Fruit fly (Drosophila melanogaster): ENCODE data around the gene RhoGEF3.

Gene RhoGEF3

DNA sequence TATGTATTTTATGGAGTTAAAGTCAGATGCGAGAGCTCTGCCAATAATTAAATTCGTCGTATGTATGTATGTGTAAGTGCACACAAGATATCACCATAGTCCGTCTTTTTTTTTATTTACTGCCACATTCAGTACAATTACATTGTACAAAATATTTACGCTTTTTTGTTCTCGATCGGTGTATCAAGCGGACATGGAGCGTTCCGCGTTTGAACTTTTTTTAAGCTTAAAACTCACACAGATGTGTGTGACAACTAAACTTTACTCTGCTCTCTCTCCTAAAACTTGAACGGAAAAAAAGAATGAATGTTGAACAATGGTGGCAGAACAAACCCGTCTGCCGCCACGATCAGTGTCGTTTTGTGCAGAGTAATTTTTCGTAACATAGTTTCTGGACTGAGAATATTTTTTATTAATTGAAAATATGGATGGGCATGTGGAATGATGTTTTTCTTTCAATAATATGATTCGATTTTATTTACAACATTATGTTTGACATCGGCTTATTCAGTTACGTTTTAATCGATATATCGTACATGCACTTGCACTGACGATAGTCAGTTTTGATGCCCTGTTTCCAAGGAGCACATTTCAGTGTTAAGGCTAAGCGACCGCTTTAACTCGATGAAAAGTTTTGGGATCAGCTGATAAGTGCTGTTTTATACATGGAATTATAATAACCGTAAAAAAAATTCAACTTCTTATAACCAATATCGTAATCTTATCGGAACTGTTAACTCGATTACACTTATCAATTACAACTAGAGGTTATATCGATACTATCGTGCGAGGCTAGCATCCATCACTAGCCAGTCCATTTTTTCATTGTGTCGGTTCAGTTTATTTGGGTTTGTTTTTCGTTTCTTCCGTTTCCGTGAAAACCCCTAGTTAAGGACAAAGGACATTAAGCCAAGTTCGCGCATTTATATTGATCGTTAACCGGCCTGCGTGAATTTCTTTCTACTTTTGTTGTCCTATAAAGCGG is 69.7 kb downstream of the RhoGEF3 start, which contains the start of gene mth (continued):
- TF ChIP-seq nerfin-1 (tag; optimal IDR thresholded peaks at IDR 0.05) (peak; percentile 13), NfI (GFP tag; optimal IDR thresholded peaks at IDR 0.05) (peak; percentile 48), pnt (GFP tag; optimal IDR thresholded peaks at IDR 0.05) (peak; percentile 28), CG32532 (GFP tag; IDR thresholded peaks at IDR 0.05) (peak; percentile 63), CG2116 (GFP tag; optimal IDR thresholded peaks at IDR 0.05) (peak; percentile 94), pros (GFP tag; optimal IDR thresholded peaks at IDR 0.05) (no peak), gcm2 (GFP tag; optimal IDR thresholded peaks at IDR 0.05) (no peak), ERR (GFP tag; optimal IDR thresholded peaks at IDR 0.05) (peak; percentile 26), Fer3 (tag; optimal IDR thresholded peaks at IDR 0.05) (no peak), Rx (GFP tag; IDR thresholded peaks at IDR 0.05) (no peak), CG31365 (tag; optimal IDR thresholded peaks at IDR 0.05) (no peak), dati (GFP tag; IDR thresholded peaks at IDR 0.05) (no peak), CG1024 (GFP tag; IDR thresholded peaks at IDR 0.05) (no peak), cwo (GFP tag; optimal IDR thresholded peaks at IDR 0.05) (no peak), Eip74EF (GFP tag; optimal IDR thresholded peaks at IDR 0.05) (no peak), CG8478 (optimal IDR thresholded peaks at IDR 0.05) (no peak), CG1603 (tag; optimal IDR thresholded peaks at IDR 0.05) (peak; percentile 75), CG17328 (GFP tag; IDR thresholded peaks at IDR 0.05) (no peak), dm (GFP tag; optimal IDR thresholded peaks at IDR 0.05) (peak; percentile 60), amos (GFP tag; IDR thresholded peaks at IDR 0.05; ENCODE audit: partially characterized antibody) (peak; percentile 96), Sox102F (GFP tag; optimal IDR thresholded peaks at IDR 0.05) (peak; percentile 31), twi (tag; optimal IDR thresholded peaks at IDR 0.05) (peak; percentile 33), CG7928 (GFP tag; optimal IDR thresholded peaks at IDR 0.05) (peak; percentile 36), CG10959 (GFP tag; IDR thresholded peaks at IDR 0.05) (no peak), HmgZ (tag; optimal IDR thresholded peaks at IDR 0.05) (peak; percentile 30), bab2 (GFP tag; optimal IDR thresholded peaks at IDR 0.05) (peak; percentile 5), rib (GFP tag; IDR thresholded peaks at IDR 0.05) (no peak), CG4707 (GFP tag; optimal IDR thresholded peaks at IDR 0.05) (no peak), CG4730 (GFP tag; IDR thresholded peaks at IDR 0.05) (no peak), CG10565 (GFP tag; optimal IDR thresholded peaks at IDR 0.05) (no peak), CG7556 (GFP tag; optimal IDR thresholded peaks at IDR 0.05) (no peak), CG11247 (GFP tag; IDR thresholded peaks at IDR 0.05) (no peak), CG4854 (GFP tag; optimal IDR thresholded peaks at IDR 0.05) (peak; percentile 48), CG11504 (tag; optimal IDR thresholded peaks at IDR 0.05) (peak; percentile 57), Mes4 (GFP tag; optimal IDR thresholded peaks at IDR 0.05) (peak; percentile 39), corto (GFP tag; optimal IDR thresholded peaks at IDR 0.05) (peak; percentile 58), CG13775 (GFP tag; optimal IDR thresholded peaks at IDR 0.05) (peak; percentile 59), Tbp (GFP tag; optimal IDR thresholded peaks at IDR 0.05) (peak; percentile 40), lov (optimal IDR thresholded peaks at IDR 0.05) (no peak), lov (GFP tag; IDR thresholded peaks at IDR 0.05) (no peak), Usf (GFP tag; optimal IDR thresholded peaks at IDR 0.05) (no peak), aop (GFP tag; IDR thresholded peaks at IDR 0.05) (no peak), bbx (GFP tag; IDR thresholded peaks at IDR 0.05; ENCODE audit: partially characterized antibody) (peak; percentile 94), Ets97D (GFP tag; optimal IDR thresholded peaks at IDR 0.05) (peak; percentile 77), grn (GFP tag; optimal IDR thresholded peaks at IDR 0.05) (peak; percentile 39), Sin3A (optimal IDR thresholded peaks at IDR 0.05) (peak; percentile 95), CHES-1-like (GFP tag; optimal IDR thresholded peaks at IDR 0.05) (peak; percentile 37), ato (GFP tag; IDR thresholded peaks at IDR 0.05; ENCODE audit: partially characterized antibody) (peak; percentile 95), HHEX (GFP tag; optimal IDR thresholded peaks at IDR 0.05) (no peak)

All from whole organism, embryonic.